Fruit fly (Drosophila melanogaster): Measurements from ENCODE around the gene Fancd2.

Fancd2 gene

DNA sequence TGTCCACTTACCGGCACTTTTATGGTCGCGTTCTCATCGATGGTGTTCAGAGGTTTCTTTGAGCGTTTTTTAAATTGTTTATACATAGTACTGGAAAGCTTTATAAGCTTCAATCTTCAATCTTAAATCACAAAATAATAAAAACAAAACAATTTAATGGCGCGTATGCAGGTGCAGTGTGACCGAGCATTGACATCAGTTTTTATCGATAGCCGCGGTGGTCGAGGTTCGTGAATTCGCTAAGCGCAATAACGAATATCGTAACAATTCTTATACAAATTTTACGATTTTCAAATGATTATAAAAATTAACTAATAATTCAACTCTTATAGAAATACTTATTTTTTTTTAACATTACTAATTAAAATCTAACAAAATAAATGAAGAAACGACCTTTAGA lies at the start of gene Fancd2:
TSS of gene Fancd2 (minus strand) at position 183 of the 400 bp plus-strand sequence.
- TF ChIP-seq CG33017 (tag; optimal IDR thresholded peaks at IDR 0.05) (no peak), bab1 (GFP tag; optimal IDR thresholded peaks at IDR 0.05) (peak; percentile 6)

DNA sequence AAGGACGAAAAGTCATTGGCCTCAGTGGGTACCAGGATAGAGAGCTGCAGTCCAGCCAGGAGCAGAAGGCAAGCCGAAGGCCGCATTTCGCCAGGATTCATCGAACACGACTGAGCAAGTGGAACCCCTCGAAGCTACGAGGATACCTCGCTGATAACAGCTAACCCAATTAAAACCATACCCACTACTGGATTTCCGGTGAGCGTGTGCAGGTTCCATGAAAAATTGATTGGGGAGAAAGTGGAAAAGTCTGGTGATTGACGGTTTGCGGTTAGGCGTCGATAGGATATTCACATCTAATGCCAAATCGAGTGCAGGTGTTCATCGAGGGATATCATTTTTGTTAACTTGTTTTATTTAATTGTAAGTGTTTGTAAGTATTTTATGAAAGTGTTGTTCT lies 43.9 kb upstream of the Fancd2 start, which contains the start of gene Ir93a:
TSS of gene Ir93a (minus strand) at position 101 of the 400 bp plus-strand sequence.
- TF ChIP-seq CG7101 (tag; optimal IDR thresholded peaks at IDR 0.05) (no peak), CG11617 (GFP tag; optimal IDR thresholded peaks at IDR 0.05) (no peak), kay (GFP tag; ENCODE audit: borderline replicate concordance) (no peak), toe (GFP tag; optimal IDR thresholded peaks at IDR 0.05) (no peak), Clk (GFP tag; optimal IDR thresholded peaks at IDR 0.05) (no peak), pad (GFP tag; optimal IDR thresholded peaks at IDR 0.05) (no peak), CG14711 (tag; optimal IDR thresholded peaks at IDR 0.05) (no peak), Crg-1 (GFP tag; optimal IDR thresholded peaks at IDR 0.05) (no peak), CG33017 (tag; optimal IDR thresholded peaks at IDR 0.05) (no peak), Mnt (GFP tag; optimal IDR thresholded peaks at IDR 0.05) (no peak), Hr96 (GFP tag; optimal IDR thresholded peaks at IDR 0.05) (no peak), cnc (optimal IDR thresholded peaks at IDR 0.05) (no peak), CG7045 (GFP tag; optimal IDR thresholded peaks at IDR 0.05) (no peak), CG1620 (GFP tag; optimal IDR thresholded peaks at IDR 0.05) (no peak), ovo (GFP tag; optimal IDR thresholded peaks at IDR 0.05) (no peak), tj (GFP tag; optimal IDR thresholded peaks at IDR 0.05) (no peak), CG5204 (GFP tag; optimal IDR thresholded peaks at IDR 0.05) (no peak), bab1 (GFP tag; optimal IDR thresholded peaks at IDR 0.05) (no peak), cic (GFP tag; optimal IDR thresholded peaks at IDR 0.05) (no peak)

dm6 chr3R:20850395-20851039 lies 34.5 kb upstream of the Fancd2 start, which contains the start of gene RpS30:
Gene RpS30, plus strand, starts transcription at chr3R:20850516.
- TF ChIP-seq cnc (optimal IDR thresholded peaks at IDR 0.05) (no peak), Mnt (GFP tag; optimal IDR thresholded peaks at IDR 0.05) (peak; percentile 92), ovo (GFP tag; optimal IDR thresholded peaks at IDR 0.05) (no peak), CG1620 (GFP tag; optimal IDR thresholded peaks at IDR 0.05) (peak; percentile 22), Clk (GFP tag; optimal IDR thresholded peaks at IDR 0.05) (no peak), cic (GFP tag; optimal IDR thresholded peaks at IDR 0.05) (peak; percentile 25), CG33017 (tag; optimal IDR thresholded peaks at IDR 0.05) (no peak), CG11617 (GFP tag; optimal IDR thresholded peaks at IDR 0.05) (no peak), Hr96 (GFP tag; optimal IDR thresholded peaks at IDR 0.05) (peak; percentile 37), toe (GFP tag; optimal IDR thresholded peaks at IDR 0.05) (peak; percentile 1), kay (GFP tag; ENCODE audit: borderline replicate concordance) (no peak), Crg-1 (GFP tag; optimal IDR thresholded peaks at IDR 0.05) (no peak), CG5204 (GFP tag; optimal IDR thresholded peaks at IDR 0.05) (no peak), pad (GFP tag; optimal IDR thresholded peaks at IDR 0.05) (peak; percentile 37), CG14711 (tag; optimal IDR thresholded peaks at IDR 0.05) (peak; percentile 72), tj (GFP tag; optimal IDR thresholded peaks at IDR 0.05) (peak; percentile 51), CG7101 (tag; optimal IDR thresholded peaks at IDR 0.05) (peak; percentile 55), CG12768 (GFP tag; optimal IDR thresholded peaks at IDR 0.05) (no peak), bab1 (GFP tag; optimal IDR thresholded peaks at IDR 0.05) (peak; percentile 79), CG7045 (GFP tag; optimal IDR thresholded peaks at IDR 0.05) (no peak)

DNA sequence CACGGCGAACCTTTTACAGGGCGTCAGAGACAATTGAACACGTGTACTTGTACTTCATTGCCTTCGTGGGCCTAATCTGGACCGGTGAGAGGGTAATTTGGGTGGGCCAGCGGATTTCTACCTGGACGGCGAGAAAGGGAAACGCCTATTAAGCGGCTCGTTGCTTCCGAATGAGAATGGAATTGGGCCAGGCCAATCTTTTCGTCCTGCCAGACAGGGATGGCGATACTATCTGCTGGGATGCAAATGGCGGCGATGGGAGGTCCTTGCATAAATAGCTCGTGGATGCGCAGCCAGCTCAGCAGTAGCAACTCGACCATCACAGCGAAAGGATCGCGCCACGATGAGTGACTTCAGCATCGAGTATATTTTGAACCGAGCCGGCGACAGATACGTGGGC lies 30.8 kb upstream of the Fancd2 start, which contains the start of gene CG15696:
TSS of gene CG15696 (plus strand) at position 301 of the 400 bp plus-strand sequence.
- TF ChIP-seq CG12768 (GFP tag; optimal IDR thresholded peaks at IDR 0.05) (no peak), Hr96 (GFP tag; optimal IDR thresholded peaks at IDR 0.05) (no peak), pad (GFP tag; optimal IDR thresholded peaks at IDR 0.05) (no peak)

DNA sequence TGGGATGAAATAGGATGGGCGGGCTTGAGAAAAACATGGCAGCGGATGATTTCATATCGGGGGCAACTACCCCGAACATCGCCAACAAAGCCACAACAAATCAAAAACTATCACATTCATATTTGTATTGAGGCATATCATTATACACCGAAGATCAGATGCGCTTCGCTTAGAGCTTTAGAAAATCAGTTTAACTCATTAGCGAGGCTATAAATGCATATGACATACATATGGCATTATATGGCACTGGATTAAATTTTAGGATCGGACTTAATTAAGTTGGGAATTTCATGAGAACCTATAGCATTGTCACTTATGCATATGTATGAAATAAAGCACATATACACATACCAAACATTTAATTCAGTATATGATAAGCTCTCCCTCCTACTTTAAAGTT lies 30.3 kb upstream of the Fancd2 start:
- TF ChIP-seq kay (GFP tag; ENCODE audit: borderline replicate concordance): peak; percentile 48
- TF ChIP-seq CG5204 (GFP tag; optimal IDR thresholded peaks at IDR 0.05): no peak

DNA sequence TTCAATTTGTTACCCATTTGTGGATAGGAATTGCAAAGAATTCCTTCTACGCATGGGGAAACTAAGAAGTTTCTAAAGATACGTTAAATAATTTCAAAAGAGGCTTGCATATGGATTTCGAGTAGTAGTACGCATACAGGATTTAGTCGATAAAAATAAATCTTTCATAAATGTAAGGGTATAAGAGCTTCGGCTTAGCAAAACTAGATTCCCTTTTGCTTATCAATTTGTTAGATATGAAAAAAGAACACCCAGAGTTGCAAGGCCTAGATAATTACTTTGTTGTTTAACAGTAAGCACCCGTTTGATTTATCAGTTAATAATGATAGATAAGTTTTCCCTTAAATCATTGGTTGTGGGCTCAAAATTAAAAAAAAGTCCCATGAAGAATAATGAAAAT lies 29.5 kb upstream of the Fancd2 start:
- TF ChIP-seq ovo (GFP tag; optimal IDR thresholded peaks at IDR 0.05) (no peak), CG5204 (GFP tag; optimal IDR thresholded peaks at IDR 0.05) (no peak), kay (GFP tag; ENCODE audit: borderline replicate concordance) (no peak), Crg-1 (GFP tag; optimal IDR thresholded peaks at IDR 0.05) (no peak), CG11617 (GFP tag; optimal IDR thresholded peaks at IDR 0.05) (no peak), toe (GFP tag; optimal IDR thresholded peaks at IDR 0.05) (no peak), pad (GFP tag; optimal IDR thresholded peaks at IDR 0.05) (no peak), cnc (optimal IDR thresholded peaks at IDR 0.05) (no peak), bab1 (GFP tag; optimal IDR thresholded peaks at IDR 0.05) (no peak), CG12768 (GFP tag; optimal IDR thresholded peaks at IDR 0.05) (no peak), CG1620 (GFP tag; optimal IDR thresholded peaks at IDR 0.05) (no peak), Clk (GFP tag; optimal IDR thresholded peaks at IDR 0.05) (no peak), Hr96 (GFP tag; optimal IDR thresholded peaks at IDR 0.05) (no peak), CG33017 (tag; optimal IDR thresholded peaks at IDR 0.05) (no peak), CG14711 (tag; optimal IDR thresholded peaks at IDR 0.05) (no peak), CG7045 (GFP tag; optimal IDR thresholded peaks at IDR 0.05) (no peak), CG7101 (tag; optimal IDR thresholded peaks at IDR 0.05) (no peak)

DNA sequence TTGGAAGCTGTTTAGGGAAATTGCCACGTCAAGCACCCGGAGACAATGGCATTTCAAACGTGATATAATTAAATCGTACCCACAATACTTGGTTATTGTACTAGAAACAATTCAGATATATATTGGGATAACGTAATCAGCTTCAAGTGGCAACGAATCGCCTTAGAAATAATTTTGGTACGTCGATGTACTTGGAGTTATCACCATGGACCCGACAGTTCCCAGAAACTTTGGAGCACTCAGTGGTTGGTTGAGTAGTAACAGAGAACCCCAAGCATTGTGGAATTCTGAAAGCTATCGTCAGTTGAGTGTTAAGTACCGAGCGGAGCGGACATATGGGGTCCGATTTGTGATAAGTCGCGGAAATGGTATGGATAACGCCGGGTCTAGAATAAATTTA lies 25.9 kb upstream of the Fancd2 start, which contains the start of gene CG15695:
TSS of gene CG15695 (plus strand) at position 301 of the 400 bp plus-strand sequence.
- no peak for TF ChIP-seq toe (GFP tag; optimal IDR thresholded peaks at IDR 0.05)
